Fruit fly (Drosophila melanogaster): Measurements from ENCODE around the gene CG10681.

Gene CG10681

dm6 chr3L:12529431-12530007 lies 28.2 kb downstream of the CG10681 start (continued):
- no peak for TF ChIP-seq zf30C (GFP tag; optimal IDR thresholded peaks at IDR 0.05)
- TF ChIP-seq eyg (GFP tag; optimal IDR thresholded peaks at IDR 0.05): peak; percentile 12
- TF ChIP-seq CG3847 (GFP tag; IDR thresholded peaks at IDR 0.05): no peak
- 0 out of 3 replicates have a peak, but pooled peaks have one; percentile 32 for TF ChIP-seq H15 (GFP tag; IDR thresholded peaks at IDR 0.05)
- no peak for TF ChIP-seq CG3995 (GFP tag; optimal IDR thresholded peaks at IDR 0.05)
- peak; percentile 29 for TF ChIP-seq CG9727 (GFP tag; optimal IDR thresholded peaks at IDR 0.05)
- no peak for TF ChIP-seq CG15011 (GFP tag; optimal IDR thresholded peaks at IDR 0.05)
- no peak for TF ChIP-seq CG30020 (tag; optimal IDR thresholded peaks at IDR 0.05)
- TF ChIP-seq CG1792 (GFP tag; optimal IDR thresholded peaks at IDR 0.05): peak; percentile 7
- TF ChIP-seq CG10654 (GFP tag; optimal IDR thresholded peaks at IDR 0.05): peak; percentile 5
- TF ChIP-seq dysf (GFP tag; IDR thresholded peaks at IDR 0.05): peak; percentile 40; the same call in 1 of the 3 replicates
- TF ChIP-seq Asciz (GFP tag; optimal IDR thresholded peaks at IDR 0.05): peak; percentile 57
- TF ChIP-seq Hr78 (GFP tag; optimal IDR thresholded peaks at IDR 0.05): peak in 1 of 2 experiments; percentile 53
- TF ChIP-seq CG18619 (GFP tag; optimal IDR thresholded peaks at IDR 0.05): peak; percentile 21
- no peak for TF ChIP-seq zfh2 (GFP tag; optimal IDR thresholded peaks at IDR 0.05)
- TF ChIP-seq CG3065 (GFP tag; optimal IDR thresholded peaks at IDR 0.05): no peak
- TF ChIP-seq aop (GFP tag; IDR thresholded peaks at IDR 0.05): no peak
- TF ChIP-seq Xbp1 (GFP tag; optimal IDR thresholded peaks at IDR 0.05): peak; percentile 54
- no peak for TF ChIP-seq crol (GFP tag; IDR thresholded peaks at IDR 0.05)
- TF ChIP-seq CG17568 (GFP tag; optimal IDR thresholded peaks at IDR 0.05): no peak
- peak; percentile 25 for TF ChIP-seq CG1529 (GFP tag; optimal IDR thresholded peaks at IDR 0.05)
- TF ChIP-seq h (optimal IDR thresholded peaks at IDR 0.05): no peak
- no peak for TF ChIP-seq CG7928 (GFP tag; optimal IDR thresholded peaks at IDR 0.05)
- no peak for TF ChIP-seq hkb (optimal IDR thresholded peaks at IDR 0.05)
- peak; percentile 80 for TF ChIP-seq hkb (GFP tag; IDR thresholded peaks at IDR 0.05)
- peak; percentile 16 for TF ChIP-seq Dip3 (GFP tag; optimal IDR thresholded peaks at IDR 0.05)
- no peak for TF ChIP-seq HLH54F (GFP tag; optimal IDR thresholded peaks at IDR 0.05)
- TF ChIP-seq CG11504 (tag; optimal IDR thresholded peaks at IDR 0.05): peak; percentile 72
- TF ChIP-seq CG8281 (tag; optimal IDR thresholded peaks at IDR 0.05): no peak
- TF ChIP-seq CG14667 (GFP tag; IDR thresholded peaks at IDR 0.05): peak; percentile 41; the same call in 1 of the 2 replicates
- peak; percentile 14 for TF ChIP-seq CG33557 (GFP tag; optimal IDR thresholded peaks at IDR 0.05)
- TF ChIP-seq HLH3B (GFP tag; IDR thresholded peaks at IDR 0.05): peak; percentile 60
- peak; percentile 75 for TF ChIP-seq CG1603 (tag; optimal IDR thresholded peaks at IDR 0.05)
- TF ChIP-seq CG4730 (GFP tag; IDR thresholded peaks at IDR 0.05): peak; percentile 6; the same call in 1 of the 2 replicates
- peak; percentile 27 for TF ChIP-seq CG5245 (GFP tag; optimal IDR thresholded peaks at IDR 0.05)
- TF ChIP-seq Jarid2 (GFP tag; optimal IDR thresholded peaks at IDR 0.05): peak; percentile 13
- peak; percentile 39 for TF ChIP-seq ind (GFP tag; optimal IDR thresholded peaks at IDR 0.05)
- TF ChIP-seq CG13775 (GFP tag; optimal IDR thresholded peaks at IDR 0.05): peak; percentile 15
- no peak for TF ChIP-seq hb (GFP tag; IDR thresholded peaks at IDR 0.05; ENCODE audit: partially characterized antibody)
- peak; percentile 63 for TF ChIP-seq CG18262 (tag; optimal IDR thresholded peaks at IDR 0.05)
- TF ChIP-seq br (optimal IDR thresholded peaks at IDR 0.05): no peak
- no peak for TF ChIP-seq CG11093 (GFP tag; IDR thresholded peaks at IDR 0.05)
- TF ChIP-seq CG17359 (tag; optimal IDR thresholded peaks at IDR 0.05): peak; percentile 70
- TF ChIP-seq CG34422 (GFP tag; IDR thresholded peaks at IDR 0.05): peak; percentile 44; the same call in 2 of the 3 replicates
- peak; percentile 67; the same call in 1 of the 2 replicates for TF ChIP-seq CG31441 (GFP tag; IDR thresholded peaks at IDR 0.05)
- TF ChIP-seq CG7786 (GFP tag; optimal IDR thresholded peaks at IDR 0.05): peak; percentile 2
- peak; percentile 42 for TF ChIP-seq fd96Cb (tag; optimal IDR thresholded peaks at IDR 0.05)
- peak; percentile 39; the same call in 1 of the 3 replicates for TF ChIP-seq row (GFP tag; IDR thresholded peaks at IDR 0.05)
- TF ChIP-seq stc (GFP tag; IDR thresholded peaks at IDR 0.05): 0 out of 2 replicates have a peak, but pooled peaks have one; percentile 50
- no peak for TF ChIP-seq sna (GFP tag; IDR thresholded peaks at IDR 0.05; ENCODE audit: partially characterized antibody)
- peak; percentile 76 for TF ChIP-seq sr (GFP tag; IDR thresholded peaks at IDR 0.05)
